Fruit fly (Drosophila melanogaster) whole organism, embryonic: Measurements from ENCODE around the gene CG13898.

ENCODE experiments used
- CG11456 ChIP-seq: fragments of 200-800 bp; sonication (Bioruptor generic); IDR thresholded peaks from 3 replicates; pipeline ENCODE4 v1.3.6; 2022; ENCODE audit warnings: missing biosample characterization, missing genetic modification characterization
- CG14860 ChIP-seq: fragments of 200-800 bp; sonication (Bioruptor generic); IDR thresholded peaks from 3 replicates; pipeline ENCODE4 v1.3.6; 2022; ENCODE audit warnings: missing biosample characterization, missing genetic modification characterization; ENCODE audit not compliant: partially characterized antibody
- CG15479 ChIP-seq: fragments of 200-800 bp; sonication (Bioruptor generic); optimal IDR thresholded peaks from 3 replicates; lab custom pipeline; 2019; ENCODE audit warnings: missing biosample characterization, mild to moderate bottlenecking, missing genetic modification characterization, moderate library complexity
- CG16779 ChIP-seq: fragments of 200-800 bp; sonication (Bioruptor generic); IDR thresholded peaks from 2 replicates; pipeline ENCODE4 v1.3.6; 2022; ENCODE audit warnings: missing biosample characterization, missing genetic modification characterization
- CG17612 ChIP-seq: fragments of 200-800 bp; sonication (Bioruptor generic); IDR thresholded peaks from 2 replicates; pipeline ENCODE4 v1.3.6; 2022; ENCODE audit warnings: missing biosample characterization, missing genetic modification characterization
- CG3847 ChIP-seq: fragments of 200-800 bp; sonication (Bioruptor generic); IDR thresholded peaks from 2 replicates; pipeline ENCODE4 v1.3.6; 2022; ENCODE audit warnings: missing biosample characterization, missing genetic modification characterization
- CG4424 ChIP-seq: fragments of 200-800 bp; sonication (Bioruptor generic); optimal IDR thresholded peaks from 3 replicates; lab custom pipeline; 2016; ENCODE audit warnings: missing biosample characterization, missing genetic modification characterization
- CG4707 ChIP-seq: fragments of 200-800 bp; sonication (Bioruptor generic); optimal IDR thresholded peaks from 2 replicates; lab custom pipeline; 2018; ENCODE audit warnings: missing biosample characterization, mild to moderate bottlenecking, missing genetic modification characterization, moderate library complexity
- CG4730 ChIP-seq: fragments of 200-800 bp; sonication (Bioruptor generic); IDR thresholded peaks from 2 replicates; pipeline ENCODE4 v1.3.6; 2022; ENCODE audit warnings: missing biosample characterization, missing genetic modification characterization
- CG8290 ChIP-seq, 3 experiments: fragments of 200-800 bp; sonication (Bioruptor generic); optimal IDR thresholded peaks; 2 replicates each; lab custom pipeline; 2016 to 2019; ENCODE audit warnings: missing biosample characterization in 3 of 3, missing genetic modification characterization in 3 of 3, mild to moderate bottlenecking in 2 of 3, moderate library complexity in 1 of 3
- CG9876 ChIP-seq: fragments of 200-800 bp; sonication (Bioruptor generic); optimal IDR thresholded peaks from 2 replicates; lab custom pipeline; 2016; ENCODE audit warnings: missing biosample characterization, missing genetic modification characterization
- D ChIP-seq, 2 experiments: fragments of 200-800 bp in 1 of 2; fragments of >200 bp in 1 of 2; sonication (Bioruptor generic) in 1 of 2; optimal IDR thresholded peaks; 2 replicates in 1 of 2; 3 replicates in 1 of 2; lab custom pipeline; 2017; ENCODE audit warnings: mild to moderate bottlenecking in 1 of 2, missing biosample characterization in 1 of 2, missing genetic modification characterization in 1 of 2, missing genetic modification reagents in 1 of 2
- Dbx ChIP-seq: fragments of 200-800 bp; sonication (Bioruptor generic); IDR thresholded peaks from 3 replicates; pipeline ENCODE4 v1.3.6; 2022; ENCODE audit warnings: missing biosample characterization, missing genetic modification characterization
- E2f1 ChIP-seq: fragments of 200-800 bp; sonication (Bioruptor generic); IDR thresholded peaks from 2 replicates; pipeline ENCODE4 v1.3.6; 2022; ENCODE audit warnings: missing biosample characterization, missing genetic modification characterization
- E2f2 ChIP-seq: fragments of 200-800 bp; sonication (Bioruptor generic); IDR thresholded peaks from 2 replicates; pipeline ENCODE4 v1.3.6; 2022; ENCODE audit warnings: missing biosample characterization, missing genetic modification characterization
- Ets65A ChIP-seq: fragments of 200-800 bp; sonication (Bioruptor generic); peaks from one replicate; lab custom pipeline; 2016; ENCODE audit warnings: missing biosample characterization, missing genetic modification characterization
- H15 ChIP-seq: fragments of 200-800 bp; sonication (Bioruptor generic); IDR thresholded peaks from 3 replicates; pipeline ENCODE4 v1.3.6; 2022; ENCODE audit warnings: missing biosample characterization, missing genetic modification characterization
- Nf-YA ChIP-seq: fragments of 200-800 bp; sonication (Bioruptor generic); IDR thresholded peaks from 2 replicates; pipeline ENCODE4 v1.3.6; 2022; ENCODE audit warnings: missing biosample characterization, missing genetic modification characterization
- Ptx1 ChIP-seq: fragments of 200-800 bp; sonication (Bioruptor generic); IDR thresholded peaks from 2 replicates; pipeline ENCODE4 v1.3.6; 2022; ENCODE audit warnings: missing biosample characterization, missing genetic modification characterization
- Rfx ChIP-seq: fragments of 200-800 bp; sonication (Bioruptor generic); IDR thresholded peaks from 2 replicates; pipeline ENCODE4 v1.3.6; 2022; ENCODE audit warnings: missing biosample characterization, missing genetic modification characterization
- Sox102F ChIP-seq: fragments of 200-800 bp; sonication (Bioruptor generic); optimal IDR thresholded peaks from 2 replicates; lab custom pipeline; 2018; ENCODE audit warnings: missing biosample characterization, mild to moderate bottlenecking, missing genetic modification characterization, moderate library complexity
- Trl ChIP-seq, 3 experiments: fragments of >200 bp in 2 of 3; fragments of 200-800 bp in 1 of 3; sonication (Bioruptor generic) in 1 of 3; optimal IDR thresholded peaks; 2 replicates in 1 of 3; 3 replicates in 2 of 3; lab custom pipeline; 2016 to 2017; ENCODE audit warnings: missing biosample characterization in 1 of 3, missing genetic modification characterization in 1 of 3
- chn ChIP-seq: fragments of 200-800 bp; sonication (Bioruptor generic); optimal IDR thresholded peaks from 2 replicates; lab custom pipeline; 2016; ENCODE audit warnings: missing biosample characterization, missing genetic modification characterization
- ci ChIP-seq: fragments of 200-800 bp; sonication (Bioruptor generic); IDR thresholded peaks from 3 replicates; pipeline ENCODE4 v1.3.6; 2022; ENCODE audit warnings: missing biosample characterization, missing genetic modification characterization
- crol ChIP-seq: fragments of 200-800 bp; sonication (Bioruptor generic); IDR thresholded peaks from 2 replicates; pipeline ENCODE4 v1.3.6; 2022; ENCODE audit warnings: missing biosample characterization, missing genetic modification characterization
- dm ChIP-seq: fragments of 200-800 bp; sonication (Bioruptor generic); optimal IDR thresholded peaks from 3 replicates; lab custom pipeline; 2016; ENCODE audit warnings: missing biosample characterization, missing genetic modification characterization
- fd64A ChIP-seq: fragments of 200-800 bp; sonication (Bioruptor generic); optimal IDR thresholded peaks from 3 replicates; lab custom pipeline; 2018; ENCODE audit warnings: missing biosample characterization, mild to moderate bottlenecking, missing genetic modification characterization
- grau ChIP-seq: fragments of 200-800 bp; optimal IDR thresholded peaks from 3 replicates; lab custom pipeline; 2019; ENCODE audit warnings: missing biosample characterization, mild to moderate bottlenecking, missing genetic modification characterization, moderate library complexity
- lola ChIP-seq, 3 experiments: fragments of >200 bp in 2 of 3; fragments of 200-800 bp in 1 of 3; sonication (Bioruptor generic) in 1 of 3; optimal IDR thresholded peaks; 2 replicates each; lab custom pipeline; 2017 to 2019; ENCODE audit warnings: missing biosample characterization in 3 of 3, missing genetic modification characterization in 3 of 3, mild to moderate bottlenecking in 1 of 3, moderate library complexity in 1 of 3
- lov ChIP-seq, 2 experiments: fragments of 200-800 bp in 1 of 2; fragments of >200 bp in 1 of 2; sonication (Bioruptor generic) in 1 of 2; IDR thresholded peaks in 1 of 2; optimal IDR thresholded peaks in 1 of 2; 2 replicates in 1 of 2; 3 replicates in 1 of 2; pipeline versions ENCODE4 v1.3.6 to Lab custom; 2017 to 2022; ENCODE audit warnings: missing biosample characterization in 1 of 2, missing genetic modification characterization in 1 of 2
- nom ChIP-seq: fragments of 200-800 bp; sonication (Bioruptor generic); optimal IDR thresholded peaks from 2 replicates; lab custom pipeline; 2017; ENCODE audit warnings: missing biosample characterization, missing genetic modification characterization, mild to moderate bottlenecking, moderate library complexity, missing genetic modification reagents
- p53 ChIP-seq: fragments of 200-800 bp; sonication (Bioruptor generic); optimal IDR thresholded peaks from 2 replicates; lab custom pipeline; 2016; ENCODE audit warnings: missing biosample characterization, missing genetic modification characterization
- pan ChIP-seq, 4 experiments: fragments of >200 bp in 3 of 4; fragments of 200-800 bp in 1 of 4; sonication (Bioruptor generic) in 1 of 4; optimal IDR thresholded peaks in 3 of 4; IDR thresholded peaks in 1 of 4; 2 replicates each; pipeline versions ENCODE4 v1.3.6 to Lab custom; 2017 to 2022; ENCODE audit warnings: missing biosample characterization in 2 of 4, missing genetic modification characterization in 2 of 4, mixed read lengths in 1 of 4
- pb ChIP-seq: fragments of 200-800 bp; sonication (Bioruptor generic); optimal IDR thresholded peaks from 3 replicates; lab custom pipeline; 2016; ENCODE audit warnings: missing biosample characterization, missing genetic modification characterization
- pita ChIP-seq: fragments of 200-800 bp; sonication (Bioruptor generic); optimal IDR thresholded peaks from 2 replicates; lab custom pipeline; 2017; ENCODE audit warnings: missing biosample characterization, mild to moderate bottlenecking, missing genetic modification characterization
- rib ChIP-seq: fragments of 200-800 bp; sonication (Bioruptor generic); IDR thresholded peaks from 2 replicates; pipeline ENCODE4 v1.3.6; 2022; ENCODE audit warnings: missing biosample characterization, missing genetic modification characterization
- sim ChIP-seq: fragments of 200-800 bp; sonication (Bioruptor generic); IDR thresholded peaks from 2 replicates; pipeline ENCODE4 v1.3.6; 2022; ENCODE audit warnings: missing biosample characterization, missing genetic modification characterization
- slp2 ChIP-seq: fragments of 200-800 bp; sonication (Bioruptor generic); optimal IDR thresholded peaks from 2 replicates; lab custom pipeline; 2016; ENCODE audit warnings: missing biosample characterization, missing genetic modification characterization
- tll ChIP-seq, 2 experiments: fragments of 200-800 bp in 1 of 2; fragments of >200 bp in 1 of 2; sonication (Bioruptor generic) in 1 of 2; optimal IDR thresholded peaks; 2 replicates each; lab custom pipeline; 2017 to 2019; ENCODE audit warnings: missing biosample characterization in 2 of 2, missing genetic modification characterization in 2 of 2, mild to moderate bottlenecking in 1 of 2, moderate library complexity in 1 of 2
- toy ChIP-seq: fragments of 200-800 bp; sonication (Bioruptor generic); IDR thresholded peaks from 2 replicates; pipeline ENCODE4 v1.3.6; 2022; ENCODE audit warnings: missing biosample characterization, missing genetic modification characterization
- zen ChIP-seq: fragments of 200-800 bp; sonication (Bioruptor generic); optimal IDR thresholded peaks from 3 replicates; lab custom pipeline; 2018; ENCODE audit warnings: missing biosample characterization, mild to moderate bottlenecking, missing genetic modification characterization, moderate library complexity

The CG13898 gene

DNA sequence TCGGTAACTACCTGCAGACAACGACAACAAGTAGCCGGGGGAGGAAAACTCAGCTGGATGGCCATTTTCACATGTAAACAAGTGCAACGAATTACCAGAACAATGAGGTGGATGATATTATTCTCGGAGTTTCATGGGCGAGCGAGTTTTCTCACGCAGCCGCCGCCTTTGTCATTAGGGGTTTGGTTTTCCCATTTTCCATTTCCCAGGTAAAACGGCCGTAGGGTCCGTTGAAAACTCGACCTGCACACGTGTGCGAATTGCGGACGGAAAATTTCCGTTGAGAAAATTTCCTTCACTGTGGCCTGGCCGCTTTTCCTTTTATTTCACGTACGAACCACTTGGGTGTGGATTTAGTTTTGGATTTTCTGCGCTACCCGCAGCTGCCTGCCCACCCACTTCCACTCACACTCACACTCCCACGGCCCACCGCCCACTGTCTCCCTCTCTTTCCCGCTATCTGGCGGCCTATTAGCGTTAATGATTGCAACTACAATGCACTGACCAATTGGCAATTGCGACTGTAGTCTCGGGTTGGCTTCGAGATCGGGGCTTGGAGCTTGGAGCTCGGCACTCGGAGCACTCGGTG lies 50.2 kb downstream of the CG13898 start (continued):
- TF ChIP-seq lola (GFP tag; optimal IDR thresholded peaks at IDR 0.05; lab: Kevin White, UChicago) (no peak), Trl (optimal IDR thresholded peaks at IDR 0.05; lab: Kevin White, UChicago) (no peak), Trl (GFP tag; optimal IDR thresholded peaks at IDR 0.05; lab: Kevin White, UChicago) (peak; percentile 3), ci (peak; percentile 50; the same call in 1 of the 3 replicates), sim (GFP tag; lab: Robert Waterston, UW) (0 out of 2 replicates have a peak, but pooled peaks have one; percentile 12), fd64A (peak; percentile 3), Rfx (GFP tag; lab: Robert Waterston, UW) (peak; percentile 24), pan (optimal IDR thresholded peaks at IDR 0.05; lab: Kevin White, UChicago) (no peak), pan (GFP tag; optimal IDR thresholded peaks at IDR 0.05 in 1 of 2, IDR thresholded peaks at IDR 0.05 in 1 of 2) (peak in 1 of 2 experiments; percentile 4), E2f1 (GFP tag; lab: Robert Waterston, UW) (0 out of 2 replicates have a peak, but pooled peaks have one; percentile 8), p53 (GFP tag; lab: Kevin White, UChicago) (no peak), toy (GFP tag; lab: Robert Waterston, UW) (no peak), pita (GFP tag; lab: Kevin White, UChicago) (no peak), CG9876 (GFP tag; lab: Kevin White, UChicago) (no peak), tll (GFP tag; optimal IDR thresholded peaks at IDR 0.05; lab: Kevin White, UChicago) (peak in 1 of 2 experiments; percentile 83), CG16779 (GFP tag; lab: Robert Waterston, UW) (0 out of 2 replicates have a peak, but pooled peaks have one; percentile 12), CG8290 (GFP tag; optimal IDR thresholded peaks at IDR 0.05; lab: Kevin White, UChicago) (no peak), CG8290 (tag; optimal IDR thresholded peaks at IDR 0.05; lab: Kevin White, UChicago) (peak in 1 of 2 experiments; percentile 28), D (optimal IDR thresholded peaks at IDR 0.05; lab: Kevin White, UChicago) (peak; percentile 79), D (GFP tag; optimal IDR thresholded peaks at IDR 0.05; lab: Kevin White, UChicago) (no peak), CG11456 (GFP tag; lab: Robert Waterston, UW) (0 out of 3 replicates have a peak, but pooled peaks have one; percentile 17), Nf-YA (0 out of 2 replicates have a peak, but pooled peaks have one; percentile 9), CG3847 (GFP tag; lab: Robert Waterston, UW) (peak; percentile 40), dm (GFP tag; lab: Kevin White, UChicago) (no peak), pb (GFP tag; lab: Kevin White, UChicago) (peak; percentile 19), Sox102F (GFP tag; lab: Kevin White, UChicago) (no peak), CG17612 (GFP tag; lab: Robert Waterston, UW) (0 out of 2 replicates have a peak, but pooled peaks have one; percentile 30), zen (tag; lab: Kevin White, UChicago) (peak; percentile 63), CG4424 (no peak), nom (GFP tag; lab: Kevin White, UChicago) (peak; percentile 13), slp2 (GFP tag; lab: Kevin White, UChicago) (no peak), E2f2 (GFP tag; lab: Robert Waterston, UW) (peak; percentile 25; the same call in 1 of the 2 replicates), CG14860 (GFP tag; lab: Robert Waterston, UW) (0 out of 3 replicates have a peak, but pooled peaks have one; percentile 46), CG4730 (GFP tag; lab: Robert Waterston, UW) (no peak), CG15479 (GFP tag; lab: Kevin White, UChicago) (peak; percentile 89), H15 (GFP tag; lab: Robert Waterston, UW) (0 out of 3 replicates have a peak, but pooled peaks have one; percentile 22), Ets65A (GFP tag; lab: Kevin White, UChicago) (peak; percentile 93), crol (GFP tag; lab: Robert Waterston, UW) (0 out of 2 replicates have a peak, but pooled peaks have one; percentile 28), grau (tag; lab: Kevin White, UChicago) (no peak), Dbx (GFP tag; lab: Robert Waterston, UW) (peak; percentile 40; the same call in 2 of the 3 replicates), lov (optimal IDR thresholded peaks at IDR 0.05; lab: Kevin White, UChicago) (no peak), lov (GFP tag; IDR thresholded peaks at IDR 0.05; lab: Robert Waterston, UW) (0 out of 3 replicates have a peak, but pooled peaks have one; percentile 72), Ptx1 (GFP tag; lab: Robert Waterston, UW) (0 out of 2 replicates have a peak, but pooled peaks have one; percentile 14), rib (GFP tag; lab: Robert Waterston, UW) (no peak), chn (GFP tag; lab: Kevin White, UChicago) (peak; percentile 62), CG4707 (GFP tag; lab: Kevin White, UChicago) (no peak)
